Worm (Caenorhabditis elegans) whole organism, midembryonic: ENCODE results near the gene F49C5.5.

Experiments used
- T22C8.4 ChIP-seq: fragments of 200-800 bp; sonication (Bioruptor generic); IDR thresholded peaks from 2 replicates; pipeline ENCODE4 v1.3.6; 2022; ENCODE audit warnings: missing genetic modification characterization, missing compliant biosample characterization
- cog-1 ChIP-seq: sonication (generic microtip); optimal IDR thresholded peaks from 2 replicates; lab custom pipeline; 2016; ENCODE audit warnings: missing genetic modification characterization, missing compliant biosample characterization
- flt-1 ChIP-seq: fragments of 200-800 bp; sonication (Bioruptor generic); IDR thresholded peaks from 2 replicates; pipeline ENCODE4 v1.3.6; 2022; ENCODE audit warnings: missing genetic modification characterization, missing compliant biosample characterization
- ztf-23 ChIP-seq: fragments of 200-800 bp; sonication (Bioruptor generic); IDR thresholded peaks from 2 replicates; pipeline ENCODE4 v1.3.6; 2022; ENCODE audit warnings: missing genetic modification reagents, missing genetic modification characterization, missing compliant biosample characterization
- ztf-29 ChIP-seq: fragments of 200-800 bp; sonication (Bioruptor generic); IDR thresholded peaks from 2 replicates; pipeline ENCODE4 v1.3.6; 2022; ENCODE audit warnings: missing genetic modification reagents, missing genetic modification characterization, missing compliant biosample characterization

ce11 chrII:12549613-12550012 lies 3.3 kb upstream of the F49C5.5 start:
- no peak for TF ChIP-seq T22C8.4 (GFP tag; lab: Robert Waterston, UW)
- no peak for TF ChIP-seq ztf-29 (GFP tag; lab: Robert Waterston, UW)
- no peak for TF ChIP-seq flt-1 (GFP tag; lab: Robert Waterston, UW)
- no peak for TF ChIP-seq cog-1 (tag; lab: Kevin White, UChicago)
- TF ChIP-seq ztf-23 = no peak
